Fruit fly (Drosophila melanogaster): ENCODE measurements around the gene Ada1-1.

The Ada1-1 gene

DNA sequence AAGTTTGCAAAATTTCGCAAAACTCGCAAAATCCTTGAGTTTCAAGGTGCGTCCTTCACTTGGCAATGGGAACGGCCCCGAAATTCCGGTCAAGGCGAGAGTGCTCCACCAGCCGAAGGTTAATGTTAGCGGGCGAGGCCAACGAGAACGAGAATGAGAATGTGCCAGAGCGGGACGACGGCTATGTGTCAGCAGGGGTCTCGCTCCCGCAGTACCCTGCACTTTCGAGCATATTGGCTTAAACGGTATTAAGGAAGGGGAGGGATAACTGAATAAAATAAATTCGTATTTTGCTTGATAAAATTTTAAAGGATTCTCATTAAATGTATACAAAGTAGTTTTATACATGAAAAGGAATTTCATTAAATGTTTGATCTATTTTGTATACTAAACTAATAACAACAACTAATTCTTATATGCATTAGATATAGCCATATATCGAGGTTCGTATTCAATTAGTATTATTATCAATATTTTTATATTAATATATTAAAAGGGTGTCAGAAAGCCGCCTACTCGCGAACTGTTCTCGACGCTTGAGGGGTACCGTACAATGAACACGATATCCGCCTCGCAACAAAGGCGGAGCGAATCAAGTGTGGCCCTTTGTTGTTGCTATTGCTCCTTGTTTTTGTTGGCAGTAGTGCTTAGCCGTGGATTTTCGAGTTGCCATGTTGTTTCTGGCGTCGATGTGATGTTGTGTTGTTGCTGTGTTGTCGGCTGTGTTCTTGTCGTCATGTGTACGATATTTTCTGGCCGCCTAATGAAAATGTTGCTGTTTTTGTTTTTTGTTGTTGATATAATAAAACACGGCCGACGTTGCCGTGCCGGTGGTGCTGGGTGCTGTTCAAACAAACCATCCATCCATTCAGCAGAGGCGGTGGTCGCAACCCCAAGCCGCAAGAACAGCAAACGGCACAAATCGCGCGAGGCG, 10.1 kb downstream of the Ada1-1 start:
- TF ChIP-seq Rel (GFP tag; optimal IDR thresholded peaks at IDR 0.05), result no peak
- TF ChIP-seq Rel (tag; optimal IDR thresholded peaks at IDR 0.05), result peak; percentile 87
- no peak for TF ChIP-seq lola (GFP tag; optimal IDR thresholded peaks at IDR 0.05)
- peak; percentile 78 for TF ChIP-seq Hr83 (GFP tag; optimal IDR thresholded peaks at IDR 0.05; ENCODE audit: poor library complexity, severe bottlenecking)
- TF ChIP-seq pan (optimal IDR thresholded peaks at IDR 0.05), result no peak
- TF ChIP-seq OdsH (GFP tag; optimal IDR thresholded peaks at IDR 0.05), result peak; percentile 86
- peak; percentile 88 for TF ChIP-seq psq (GFP tag; optimal IDR thresholded peaks at IDR 0.05)
- no peak for TF ChIP-seq Jra (GFP tag; optimal IDR thresholded peaks at IDR 0.05)
- peak; percentile 95 for TF ChIP-seq HLH106 (tag; optimal IDR thresholded peaks at IDR 0.05)
- no peak for TF ChIP-seq Hnf4 (GFP tag; optimal IDR thresholded peaks at IDR 0.05)
- peak; percentile 64 for TF ChIP-seq h (GFP tag; optimal IDR thresholded peaks at IDR 0.05)
- TF ChIP-seq fru (GFP tag; optimal IDR thresholded peaks at IDR 0.05), result peak; percentile 83
- TF ChIP-seq rgr (GFP tag; optimal IDR thresholded peaks at IDR 0.05), result peak; percentile 83
- TF ChIP-seq foxo (GFP tag; optimal IDR thresholded peaks at IDR 0.05), result peak; percentile 62 to 88
- TF ChIP-seq GATAd (GFP tag; optimal IDR thresholded peaks at IDR 0.05), result no peak
- no peak for TF ChIP-seq brk (GFP tag; optimal IDR thresholded peaks at IDR 0.05)
- no peak for TF ChIP-seq Mio (GFP tag; optimal IDR thresholded peaks at IDR 0.05)
- peak; percentile 87 for TF ChIP-seq CG9705 (GFP tag; optimal IDR thresholded peaks at IDR 0.05)
- peak; percentile 86 for TF ChIP-seq dmrt93B (GFP tag; optimal IDR thresholded peaks at IDR 0.05)
- TF ChIP-seq Hr78 (GFP tag; optimal IDR thresholded peaks at IDR 0.05), result no peak
- TF ChIP-seq Vsx2 (GFP tag; optimal IDR thresholded peaks at IDR 0.05; ENCODE audit: partially characterized antibody), result no peak
- peak; percentile 77 for TF ChIP-seq sage (GFP tag; optimal IDR thresholded peaks at IDR 0.05)
- TF ChIP-seq CG32264 (GFP tag; optimal IDR thresholded peaks at IDR 0.05), result peak; percentile 46
- peak; percentile 57 for TF ChIP-seq br (GFP tag; optimal IDR thresholded peaks at IDR 0.05)
- no peak for TF ChIP-seq dsf (GFP tag; optimal IDR thresholded peaks at IDR 0.05; ENCODE audit: borderline replicate concordance)
- TF ChIP-seq dl (GFP tag; optimal IDR thresholded peaks at IDR 0.05; ENCODE audit: insufficient read depth in 1 of 2, partially characterized antibody in 2 of 2), result peak; percentile 56 to 70
- no peak for TF ChIP-seq Myc (optimal IDR thresholded peaks at IDR 0.05)
- no peak for TF ChIP-seq usp (GFP tag; optimal IDR thresholded peaks at IDR 0.05)
- TF ChIP-seq Dfd (GFP tag; optimal IDR thresholded peaks at IDR 0.05), result peak; percentile 30
- peak; percentile 93 for TF ChIP-seq woc (GFP tag; optimal IDR thresholded peaks at IDR 0.05)
- TF ChIP-seq jim (GFP tag; optimal IDR thresholded peaks at IDR 0.05), result peak; percentile 70
- TF ChIP-seq Sp1 (GFP tag; optimal IDR thresholded peaks at IDR 0.05), result peak; percentile 97
- no peak for TF ChIP-seq Abd-B (GFP tag; optimal IDR thresholded peaks at IDR 0.05)
- TF ChIP-seq CrebA (GFP tag; optimal IDR thresholded peaks at IDR 0.05; ENCODE audit: borderline replicate concordance), result no peak
- no peak for TF ChIP-seq N (GFP tag; optimal IDR thresholded peaks at IDR 0.05)
- no peak for TF ChIP-seq tai (GFP tag; optimal IDR thresholded peaks at IDR 0.05)
- no peak for TF ChIP-seq Dif (GFP tag; optimal IDR thresholded peaks at IDR 0.05; ENCODE audit: partially characterized antibody)
- peak; percentile 88 for TF ChIP-seq sv (GFP tag; optimal IDR thresholded peaks at IDR 0.05)
- peak; percentile 54 for TF ChIP-seq ey (GFP tag; optimal IDR thresholded peaks at IDR 0.05)

- no peak for TF ChIP-seq woc (GFP tag; optimal IDR thresholded peaks at IDR 0.05)
- peak; percentile 3 for TF ChIP-seq CG9705 (GFP tag; optimal IDR thresholded peaks at IDR 0.05)
- no peak for TF ChIP-seq jim (GFP tag; optimal IDR thresholded peaks at IDR 0.05)
- TF ChIP-seq dmrt93B (GFP tag; optimal IDR thresholded peaks at IDR 0.05), result peak; percentile 12
- no peak for TF ChIP-seq Hr78 (GFP tag; optimal IDR thresholded peaks at IDR 0.05)
- peak; percentile 48 for TF ChIP-seq ey (GFP tag; optimal IDR thresholded peaks at IDR 0.05)
- no peak for TF ChIP-seq usp (GFP tag; optimal IDR thresholded peaks at IDR 0.05)
- no peak for TF ChIP-seq sage (GFP tag; optimal IDR thresholded peaks at IDR 0.05)
- TF ChIP-seq fru (GFP tag; optimal IDR thresholded peaks at IDR 0.05), result peak; percentile 56
- TF ChIP-seq N (GFP tag; optimal IDR thresholded peaks at IDR 0.05), result no peak
- peak; percentile 76 for TF ChIP-seq br (GFP tag; optimal IDR thresholded peaks at IDR 0.05)
- peak; percentile 45 for TF ChIP-seq Hnf4 (GFP tag; optimal IDR thresholded peaks at IDR 0.05)
- no peak for TF ChIP-seq Abd-B (GFP tag; optimal IDR thresholded peaks at IDR 0.05)
- no peak for TF ChIP-seq GATAd (GFP tag; optimal IDR thresholded peaks at IDR 0.05)
- no peak for TF ChIP-seq Vsx2 (GFP tag; optimal IDR thresholded peaks at IDR 0.05; ENCODE audit: partially characterized antibody)
- peak; percentile 76 for TF ChIP-seq Sp1 (GFP tag; optimal IDR thresholded peaks at IDR 0.05)
- TF ChIP-seq Jra (GFP tag; optimal IDR thresholded peaks at IDR 0.05), result peak; percentile 86
- peak; percentile 86 for TF ChIP-seq h (GFP tag; optimal IDR thresholded peaks at IDR 0.05)
- no peak for TF ChIP-seq sv (GFP tag; optimal IDR thresholded peaks at IDR 0.05)
- TF ChIP-seq Dif (GFP tag; optimal IDR thresholded peaks at IDR 0.05; ENCODE audit: partially characterized antibody), result no peak
- TF ChIP-seq HLH106 (tag; optimal IDR thresholded peaks at IDR 0.05), result peak; percentile 51
- TF ChIP-seq Hr83 (GFP tag; optimal IDR thresholded peaks at IDR 0.05; ENCODE audit: poor library complexity, severe bottlenecking), result peak; percentile 88
- peak; percentile 45 for TF ChIP-seq rgr (GFP tag; optimal IDR thresholded peaks at IDR 0.05)
- no peak for TF ChIP-seq Rel (GFP tag; optimal IDR thresholded peaks at IDR 0.05)
- TF ChIP-seq Rel (tag; optimal IDR thresholded peaks at IDR 0.05), result peak; percentile 96
- peak; percentile 78 to 87 for TF ChIP-seq dl (GFP tag; optimal IDR thresholded peaks at IDR 0.05; ENCODE audit: insufficient read depth in 1 of 2, partially characterized antibody in 2 of 2)
- TF ChIP-seq CrebA (GFP tag; optimal IDR thresholded peaks at IDR 0.05; ENCODE audit: borderline replicate concordance), result no peak
Measured at dm6 chr2L:12007331-12007791, 10.8 kb downstream of the Ada1-1 start.

Data from whole organism, wandering third instar larva.